Worm (Caenorhabditis elegans) whole organism, late embryonic: ENCODE data around the gene C33G8.2.

Experiments
- ama-1 ChIP-seq: fragments of 150-350 bp; optimal IDR thresholded peaks from 2 replicates; lab custom pipeline; 2014
- che-1 ChIP-seq: sonication (generic microtip); optimal IDR thresholded peaks from 2 replicates; lab custom pipeline; 2016; ENCODE audit warnings: mild to moderate bottlenecking, missing genetic modification characterization, missing compliant biosample characterization
- ets-4 ChIP-seq: sonication (generic microtip); optimal IDR thresholded peaks from 2 replicates; lab custom pipeline; 2016; ENCODE audit warnings: missing genetic modification characterization, missing compliant biosample characterization
- hlh-15 ChIP-seq: sonication (generic microtip); optimal IDR thresholded peaks from 2 replicates; lab custom pipeline; 2016; ENCODE audit warnings: missing genetic modification characterization, missing compliant biosample characterization
- hlh-6 ChIP-seq: sonication (generic microtip); optimal IDR thresholded peaks from 2 replicates; lab custom pipeline; 2016; ENCODE audit warnings: missing genotype, missing genetic modification characterization, missing compliant biosample characterization
- pha-4 ChIP-seq: fragments of 150-350 bp; optimal IDR thresholded peaks from 2 replicates; lab custom pipeline; 2018; ENCODE audit warnings: missing biosample characterization, missing genetic modification reagents, missing genetic modification characterization
- ref-2 ChIP-seq: sonication (generic microtip); optimal IDR thresholded peaks from 2 replicates; lab custom pipeline; 2016; ENCODE audit warnings: missing genetic modification characterization, missing compliant biosample characterization
- unc-86 ChIP-seq: sonication (generic microtip); optimal IDR thresholded peaks from 2 replicates; lab custom pipeline; 2016; ENCODE audit warnings: missing genetic modification characterization, missing compliant biosample characterization

ce11 chrV:7050153-7050552, 40.6 kb downstream of the C33G8.2 start:
- TF ChIP-seq hlh-6 (tag; lab: Kevin White, UChicago) (no peak), ama-1 (lab: Kevin White, UChicago) (no peak), unc-86 (no peak), hlh-15 (tag; lab: Kevin White, UChicago) (no peak), ref-2 (no peak), ets-4 (no peak), pha-4 (tag; lab: Kevin White, UChicago) (no peak), che-1 (tag; lab: Kevin White, UChicago) (no peak)
